Fruit fly (Drosophila melanogaster): Measurements from ENCODE around the gene meru.

meru gene

dm6 chr3L:15834877-15835555, 8.8 kb downstream of the meru start, which contains the start of gene CG18081:
CG18081 (minus strand) TSS chr3L:15835388.
- TF ChIP-seq D1 (tag; optimal IDR thresholded peaks at IDR 0.05) (peak; percentile 68), rn (GFP tag; IDR thresholded peaks at IDR 0.05) (no peak)

- no peak for TF ChIP-seq fd96Ca (GFP tag; IDR thresholded peaks at IDR 0.05)
- no peak for TF ChIP-seq Ets98B (GFP tag; IDR thresholded peaks at IDR 0.05)
- no peak for TF ChIP-seq CG17806 (tag; optimal IDR thresholded peaks at IDR 0.05)
- TF ChIP-seq CG13204 (GFP tag; optimal IDR thresholded peaks at IDR 0.05): no peak
Measured at dm6 chr3L:15832146-15832545, 11.7 kb downstream of the meru start, which contains the start of gene CG12713. CG12713 (plus strand) TSS chr3L:15832464.

DNA sequence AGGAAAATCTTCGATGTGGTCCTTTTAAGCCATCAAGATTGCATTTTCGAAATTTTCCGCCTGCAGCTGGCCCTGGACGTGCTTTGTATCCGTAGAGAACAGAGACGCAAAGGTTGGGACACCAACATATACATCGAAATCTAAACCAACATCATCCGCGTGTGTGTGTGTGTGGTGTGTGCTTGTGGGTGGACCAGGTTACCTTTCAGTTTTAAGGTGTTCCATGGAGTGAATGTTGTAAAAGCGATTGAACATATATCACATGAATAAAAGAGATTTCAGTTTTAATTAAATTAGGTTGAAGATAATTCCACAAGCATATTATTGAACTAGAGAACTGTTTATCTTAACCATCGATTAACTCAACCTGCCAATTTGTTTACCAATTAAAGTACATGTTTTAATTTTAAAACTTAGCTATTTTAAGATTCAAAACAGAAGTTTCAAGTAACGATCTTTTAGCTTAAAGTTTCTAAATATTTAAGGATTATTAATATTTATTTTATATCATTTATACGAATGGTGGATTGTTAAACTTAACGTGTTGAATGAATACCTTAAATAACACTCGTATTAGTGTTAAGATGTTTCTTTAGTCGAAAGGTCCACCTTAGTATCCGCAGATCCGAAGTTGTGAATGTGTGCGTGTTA, 16.8 kb downstream of the meru start:
- TF ChIP-seq CG10348 (GFP tag; IDR thresholded peaks at IDR 0.05) (no peak), CG13204 (GFP tag; optimal IDR thresholded peaks at IDR 0.05) (no peak), CG8159 (tag; optimal IDR thresholded peaks at IDR 0.05) (peak; percentile 100), Ets98B (GFP tag; IDR thresholded peaks at IDR 0.05) (peak; percentile 73), fd96Ca (GFP tag; IDR thresholded peaks at IDR 0.05) (no peak), CG8301 (tag; optimal IDR thresholded peaks at IDR 0.05) (peak; percentile 86), CG15710 (tag; optimal IDR thresholded peaks at IDR 0.05) (peak; percentile 92), EcR (GFP tag; optimal IDR thresholded peaks at IDR 0.05) (no peak), CG17806 (tag; optimal IDR thresholded peaks at IDR 0.05) (peak; percentile 88), rn (GFP tag; IDR thresholded peaks at IDR 0.05) (no peak), D1 (tag; optimal IDR thresholded peaks at IDR 0.05) (peak; percentile 95), CG4496 (GFP tag; IDR thresholded peaks at IDR 0.05) (peak; percentile 75), CG12605 (GFP tag; IDR thresholded peaks at IDR 0.05) (peak; percentile 60; the same call in 1 of the 2 replicates), Snoo (tag; optimal IDR thresholded peaks at IDR 0.05) (peak; percentile 88), CG34367 (tag; optimal IDR thresholded peaks at IDR 0.05) (peak; percentile 82), CG14655 (GFP tag; optimal IDR thresholded peaks at IDR 0.05) (no peak), gl (tag; optimal IDR thresholded peaks at IDR 0.05) (peak; percentile 34), Pif1B (GFP tag; optimal IDR thresholded peaks at IDR 0.05) (peak; percentile 87), CG9948 (tag; optimal IDR thresholded peaks at IDR 0.05) (peak; percentile 87), Pif1A (GFP tag; optimal IDR thresholded peaks at IDR 0.05) (peak; percentile 90), CG32121 (GFP tag; IDR thresholded peaks at IDR 0.05) (peak; percentile 73)

dm6 chr3L:15826347-15826984, 17.4 kb downstream of the meru start, which contains the start of the genes DCP2 and dbo:
DCP2 (minus strand) TSS chr3L:15826423.
dbo (plus strand) TSS chr3L:15826888.
- TF ChIP-seq CG17806 (tag; optimal IDR thresholded peaks at IDR 0.05) (peak; percentile 22), CG12605 (GFP tag; IDR thresholded peaks at IDR 0.05) (peak; percentile 63), fd96Ca (GFP tag; IDR thresholded peaks at IDR 0.05) (no peak), Ets98B (GFP tag; IDR thresholded peaks at IDR 0.05) (peak; percentile 69), rn (GFP tag; IDR thresholded peaks at IDR 0.05) (peak; percentile 42; the same call in 1 of the 2 replicates), CG15710 (tag; optimal IDR thresholded peaks at IDR 0.05) (peak; percentile 56), Snoo (tag; optimal IDR thresholded peaks at IDR 0.05) (peak; percentile 40), CG10348 (GFP tag; IDR thresholded peaks at IDR 0.05) (no peak), CG8159 (tag; optimal IDR thresholded peaks at IDR 0.05) (no peak), Pif1A (GFP tag; optimal IDR thresholded peaks at IDR 0.05) (peak; percentile 21), CG32121 (GFP tag; IDR thresholded peaks at IDR 0.05) (peak; percentile 65), D1 (tag; optimal IDR thresholded peaks at IDR 0.05) (no peak), CG8301 (tag; optimal IDR thresholded peaks at IDR 0.05) (peak; percentile 49), CG9948 (tag; optimal IDR thresholded peaks at IDR 0.05) (peak; percentile 49), CG14655 (GFP tag; optimal IDR thresholded peaks at IDR 0.05) (peak; percentile 62), CG4496 (GFP tag; IDR thresholded peaks at IDR 0.05) (peak; percentile 80)

DNA sequence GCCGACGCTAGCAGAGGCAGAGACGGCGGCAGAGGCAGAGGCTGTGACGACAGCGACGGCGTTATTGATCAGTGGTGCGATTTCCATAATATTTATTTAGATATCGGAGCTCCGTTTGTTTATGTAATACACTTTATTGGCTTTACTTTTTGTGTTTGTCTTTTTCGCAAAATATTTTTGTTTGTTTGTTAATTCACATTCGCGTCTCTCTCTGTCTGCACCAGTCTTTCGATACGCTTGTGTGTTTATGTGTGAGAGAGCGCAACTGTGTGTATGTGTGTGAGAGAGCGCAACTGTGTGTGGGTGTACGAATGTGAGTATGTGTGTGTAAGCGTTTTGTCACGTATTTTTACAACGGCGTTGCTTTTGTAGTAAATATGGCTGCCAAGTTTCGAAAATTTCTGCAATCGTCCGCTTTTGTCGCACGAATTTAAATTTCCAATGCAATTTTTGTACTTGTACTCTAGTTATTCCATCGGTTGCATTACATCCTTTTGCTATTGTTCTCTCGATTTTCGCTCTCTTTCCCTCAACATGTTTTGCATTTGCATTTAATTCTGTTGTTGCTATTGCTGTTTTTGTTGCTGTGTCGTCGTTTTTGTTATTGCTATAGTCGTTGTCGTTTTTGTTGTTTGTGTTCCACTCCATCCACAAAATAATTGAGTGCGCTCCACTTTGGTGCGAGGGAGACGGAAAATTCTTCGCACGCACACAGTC, 18.2 kb downstream of the meru start:
- no peak for TF ChIP-seq CG15710 (tag; optimal IDR thresholded peaks at IDR 0.05)
- peak; percentile 38 for TF ChIP-seq Pif1B (GFP tag; optimal IDR thresholded peaks at IDR 0.05)
- no peak for TF ChIP-seq gl (tag; optimal IDR thresholded peaks at IDR 0.05)
- no peak for TF ChIP-seq rn (GFP tag; IDR thresholded peaks at IDR 0.05)
- peak; percentile 45 for TF ChIP-seq Snoo (tag; optimal IDR thresholded peaks at IDR 0.05)
- TF ChIP-seq CG9948 (tag; optimal IDR thresholded peaks at IDR 0.05): no peak
- TF ChIP-seq Pif1A (GFP tag; optimal IDR thresholded peaks at IDR 0.05): peak; percentile 62
- TF ChIP-seq CG13204 (GFP tag; optimal IDR thresholded peaks at IDR 0.05): no peak
- TF ChIP-seq Ets98B (GFP tag; IDR thresholded peaks at IDR 0.05): peak; percentile 77
- TF ChIP-seq CG10348 (GFP tag; IDR thresholded peaks at IDR 0.05): no peak
- TF ChIP-seq CG14655 (GFP tag; optimal IDR thresholded peaks at IDR 0.05): peak; percentile 14
- TF ChIP-seq CG32121 (GFP tag; IDR thresholded peaks at IDR 0.05): peak; percentile 78
- peak; percentile 55 for TF ChIP-seq EcR (GFP tag; optimal IDR thresholded peaks at IDR 0.05)
- TF ChIP-seq CG4496 (GFP tag; IDR thresholded peaks at IDR 0.05): peak; percentile 62; the same call in 2 of the 3 replicates
- peak; percentile 74 for TF ChIP-seq CG12605 (GFP tag; IDR thresholded peaks at IDR 0.05)
- no peak for TF ChIP-seq CG8301 (tag; optimal IDR thresholded peaks at IDR 0.05)
- peak; percentile 17; the same call in 1 of the 3 replicates for TF ChIP-seq fd96Ca (GFP tag; IDR thresholded peaks at IDR 0.05)
- TF ChIP-seq CG8159 (tag; optimal IDR thresholded peaks at IDR 0.05): peak; percentile 12
- TF ChIP-seq CG17806 (tag; optimal IDR thresholded peaks at IDR 0.05): no peak
- TF ChIP-seq D1 (tag; optimal IDR thresholded peaks at IDR 0.05): no peak
- TF ChIP-seq CG34367 (tag; optimal IDR thresholded peaks at IDR 0.05): no peak

Measured in whole organism, pupa.